Worm (Caenorhabditis elegans) whole organism, mixed stage, embryonic: ENCODE measurements around the gene idpc-5.

Experiments used
- elt-1 ChIP-seq: sonication (generic microtip); optimal IDR thresholded peaks from 2 replicates; lab custom pipeline; 2017; ENCODE audit warnings: missing genetic modification characterization, mild to moderate bottlenecking, missing compliant biosample characterization, antibody characterized with exemption, moderate library complexity, borderline replicate concordance; ENCODE audit not compliant: insufficient read depth
- mep-1 ChIP-seq: fragments of 150-350 bp; optimal IDR thresholded peaks from 2 replicates; lab custom pipeline; 2017; ENCODE audit warnings: missing biosample characterization, missing genetic modification reagents, missing genetic modification characterization, inconsistent platforms
- nhr-12 ChIP-seq: fragments of 150-350 bp; optimal IDR thresholded peaks from 2 replicates; lab custom pipeline; 2014; ENCODE audit warnings: missing biosample characterization, missing genetic modification characterization
- nhr-28 ChIP-seq: fragments of 150-350 bp; optimal IDR thresholded peaks from 2 replicates; lab custom pipeline; 2014; ENCODE audit warnings: missing biosample characterization, missing genetic modification characterization
- nhr-76 ChIP-seq: sonication (generic microtip); optimal IDR thresholded peaks from 2 replicates; lab custom pipeline; 2017; ENCODE audit warnings: missing biosample characterization, missing genetic modification characterization
- snpc-4 ChIP-seq: fragments of 150-350 bp; optimal IDR thresholded peaks from 2 replicates; lab custom pipeline; 2014; ENCODE audit warnings: missing biosample characterization, missing genetic modification characterization
- ztf-11 ChIP-seq: fragments of 150-350 bp; optimal IDR thresholded peaks from 2 replicates; lab custom pipeline; 2014; ENCODE audit warnings: missing biosample characterization, missing genetic modification characterization

DNA sequence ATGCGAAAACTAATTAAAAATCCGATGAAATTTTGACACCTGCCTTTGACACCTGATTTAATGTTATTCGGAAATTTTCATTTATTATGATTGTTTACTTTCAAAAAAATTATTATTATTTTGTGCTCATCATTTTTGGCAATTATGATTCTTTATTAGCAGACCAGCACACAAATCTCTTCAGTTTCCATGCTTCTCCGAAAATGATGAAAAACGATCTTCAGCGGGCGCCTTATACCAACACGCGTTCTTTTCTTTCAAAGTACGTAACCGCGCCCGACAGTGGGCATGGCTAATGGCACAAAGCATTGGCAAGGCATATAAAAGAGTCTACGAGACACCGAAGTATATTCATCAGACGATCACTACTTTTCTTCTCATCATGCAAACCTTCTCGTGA, 2.9 kb downstream of the idpc-5 start, which contains the start of gene idpc-6:
- TF ChIP-seq elt-1 (tag; lab: Kevin White, UChicago), result no peak
- no peak for TF ChIP-seq mep-1 (tag; lab: Kevin White, UChicago)
- TF ChIP-seq ztf-11 (tag; lab: Kevin White, UChicago), result no peak
- no peak for TF ChIP-seq nhr-28
- no peak for TF ChIP-seq nhr-12 (tag; lab: Kevin White, UChicago)
- TF ChIP-seq snpc-4 (tag; lab: Kevin White, UChicago), result no peak
- TF ChIP-seq nhr-76 (tag; lab: Kevin White, UChicago), result no peak
